Fruit fly (Drosophila melanogaster): ENCODE measurements around the gene CG12729.

The CG12729 gene

DNA sequence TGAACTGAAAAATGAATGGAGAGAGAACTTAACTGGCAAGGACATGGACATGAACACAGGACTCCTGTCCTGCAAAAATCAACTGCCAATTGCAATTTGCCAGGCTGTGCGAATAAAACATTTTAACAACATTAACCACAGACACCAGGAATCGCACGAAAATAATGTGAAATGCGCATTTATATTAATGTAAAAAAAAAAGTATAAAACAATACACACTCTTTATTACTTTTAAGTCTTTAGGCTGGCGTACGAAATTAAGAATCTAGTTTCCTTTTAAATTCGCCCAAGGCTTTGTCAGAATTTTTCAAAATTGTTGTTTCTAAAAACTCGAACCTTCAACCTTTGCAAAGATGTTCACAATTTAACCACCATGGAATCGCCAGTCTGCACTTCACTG is at the start of gene CG12729:
CG12729 (plus strand) TSS at position 301 of the 400 bp plus-strand sequence.
- no peak for TF ChIP-seq chm (GFP tag; IDR thresholded peaks at IDR 0.05)
- TF ChIP-seq CG32532 (GFP tag; IDR thresholded peaks at IDR 0.05): no peak
- no peak for TF ChIP-seq eyg (GFP tag; optimal IDR thresholded peaks at IDR 0.05)
- no peak for TF ChIP-seq z (GFP tag; IDR thresholded peaks at IDR 0.05)
- no peak for TF ChIP-seq CG7987 (GFP tag; optimal IDR thresholded peaks at IDR 0.05)
- TF ChIP-seq CG11456 (GFP tag; IDR thresholded peaks at IDR 0.05): no peak
- no peak for TF ChIP-seq CG4404 (GFP tag; IDR thresholded peaks at IDR 0.05)
- no peak for TF ChIP-seq pb (GFP tag; optimal IDR thresholded peaks at IDR 0.05)
- TF ChIP-seq Dll (GFP tag; IDR thresholded peaks at IDR 0.05; ENCODE audit: partially characterized antibody): no peak
- TF ChIP-seq CG18476 (GFP tag; optimal IDR thresholded peaks at IDR 0.05): no peak
- TF ChIP-seq da (GFP tag; optimal IDR thresholded peaks at IDR 0.05): no peak
- no peak for TF ChIP-seq Oli (tag; optimal IDR thresholded peaks at IDR 0.05)
- no peak for TF ChIP-seq Optix (GFP tag; IDR thresholded peaks at IDR 0.05)
- TF ChIP-seq CG4854 (GFP tag; optimal IDR thresholded peaks at IDR 0.05): no peak
- TF ChIP-seq CG7357 (GFP tag; IDR thresholded peaks at IDR 0.05): no peak

DNA sequence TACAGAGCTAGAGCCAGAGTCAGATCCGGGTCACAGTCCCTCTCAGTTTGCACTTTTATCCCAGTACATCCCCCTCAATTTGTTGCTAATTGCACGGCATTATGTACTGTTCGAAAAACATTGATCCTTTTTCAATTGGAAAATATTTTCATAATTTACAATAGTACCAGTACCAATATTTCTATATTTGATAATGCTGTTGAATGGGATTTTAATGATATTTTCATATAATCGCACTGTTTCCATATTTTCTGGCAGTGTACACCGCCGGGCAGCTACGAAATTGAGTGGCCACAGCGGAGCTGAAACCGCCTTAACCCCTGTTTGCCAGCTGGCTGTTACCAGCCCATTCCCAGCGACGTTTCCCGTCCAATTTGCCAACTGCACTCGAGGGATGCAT is 44.4 kb upstream of the CG12729 start:
- TF ChIP-seq CG3163 (GFP tag; optimal IDR thresholded peaks at IDR 0.05) (no peak), nmo (GFP tag; optimal IDR thresholded peaks at IDR 0.05) (no peak), CG14014 (GFP tag; IDR thresholded peaks at IDR 0.05) (no peak), sens (GFP tag) (peak; percentile 72), CG2712 (tag; optimal IDR thresholded peaks at IDR 0.05) (peak; percentile 5), CG13624 (GFP tag; optimal IDR thresholded peaks at IDR 0.05) (no peak), CG10462 (GFP tag; optimal IDR thresholded peaks at IDR 0.05) (no peak), CG18476 (GFP tag; optimal IDR thresholded peaks at IDR 0.05) (no peak), grn (GFP tag; optimal IDR thresholded peaks at IDR 0.05) (no peak), zfh1 (GFP tag; IDR thresholded peaks at IDR 0.05) (0 out of 3 replicates have a peak, but pooled peaks have one; percentile 20), Xrp1 (GFP tag; IDR thresholded peaks at IDR 0.05) (peak; percentile 15; the same call in 1 of the 2 replicates), CG11723 (GFP tag; optimal IDR thresholded peaks at IDR 0.05) (no peak), Dip2 (GFP tag; IDR thresholded peaks at IDR 0.05) (no peak), Xbp1 (GFP tag; optimal IDR thresholded peaks at IDR 0.05) (no peak), Awh (GFP tag; IDR thresholded peaks at IDR 0.05) (no peak), prd (optimal IDR thresholded peaks at IDR 0.05) (no peak), prd (GFP tag; IDR thresholded peaks at IDR 0.05) (peak; percentile 13; the same call in 1 of the 3 replicates)

DNA sequence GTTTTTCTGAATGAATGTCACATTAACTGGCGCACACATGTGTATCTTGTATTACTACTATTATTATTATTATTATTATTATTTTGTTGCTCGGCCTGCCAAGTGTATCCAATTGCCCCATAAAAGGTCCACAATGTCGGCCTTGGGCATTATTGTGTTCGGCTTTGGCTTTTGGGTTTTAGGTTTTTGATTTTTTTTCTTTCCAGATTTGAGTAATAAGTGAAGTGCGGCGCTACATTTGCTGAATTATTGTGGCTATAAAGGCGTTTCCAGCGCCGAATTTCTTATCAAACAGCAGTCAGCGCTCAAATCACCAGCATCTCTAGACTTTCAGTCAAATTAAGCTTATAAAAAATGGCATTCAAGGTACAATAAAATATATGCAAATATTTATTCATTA is 40.7 kb upstream of the CG12729 start, which contains the start of gene Cpr5C:
Cpr5C (plus strand) TSS at position 301 of the 400 bp plus-strand sequence.
- TF ChIP-seq CoRest (tag; optimal IDR thresholded peaks at IDR 0.05) (no peak), CG32772 (GFP tag; IDR thresholded peaks at IDR 0.05) (no peak), CG18476 (GFP tag; optimal IDR thresholded peaks at IDR 0.05) (no peak), Med (GFP tag) (no peak), Dp (GFP tag; optimal IDR thresholded peaks at IDR 0.05) (no peak), Hmx (GFP tag; optimal IDR thresholded peaks at IDR 0.05) (no peak), Asciz (GFP tag; optimal IDR thresholded peaks at IDR 0.05) (no peak), Ada2b (GFP tag; IDR thresholded peaks at IDR 0.05) (no peak), wek (GFP tag; optimal IDR thresholded peaks at IDR 0.05) (no peak), Dad (GFP tag; optimal IDR thresholded peaks at IDR 0.05) (no peak), dati (GFP tag; IDR thresholded peaks at IDR 0.05) (no peak), CG2889 (GFP tag; IDR thresholded peaks at IDR 0.05) (no peak), Dek (tag; optimal IDR thresholded peaks at IDR 0.05) (no peak), wdn (GFP tag; IDR thresholded peaks at IDR 0.05) (no peak), CG10366 (GFP tag; IDR thresholded peaks at IDR 0.05) (no peak), crol (GFP tag; IDR thresholded peaks at IDR 0.05) (no peak)
